Worm (Caenorhabditis elegans): Measurements from ENCODE around the gene srh-116.

ce11 chrV:17298657-17299056 is 43.7 kb upstream of the srh-116 start:
- TF ChIP-seq F44E2.7 (GFP tag; IDR thresholded peaks at IDR 0.05): no peak
- no peak for TF ChIP-seq zag-1 (tag; optimal IDR thresholded peaks at IDR 0.05)
- no peak for TF ChIP-seq ceh-82 (tag; optimal IDR thresholded peaks at IDR 0.05)
- no peak for TF ChIP-seq fkh-10 (GFP tag; optimal IDR thresholded peaks at IDR 0.05)
- peak in 1 of 2 experiments; percentile 92 for TF ChIP-seq unc-62 (GFP tag; optimal IDR thresholded peaks at IDR 0.05 in 1 of 2)
- TF ChIP-seq unc-62 (tag; optimal IDR thresholded peaks at IDR 0.05): no peak
- no peak for TF ChIP-seq egl-43 (GFP tag; IDR thresholded peaks at IDR 0.05)
- no peak for TF ChIP-seq lin-13 (GFP tag; optimal IDR thresholded peaks at IDR 0.05)

All from whole organism, L4 larva.